Worm (Caenorhabditis elegans) whole organism, mixed stage, embryonic: ENCODE measurements around the gene E02H1.6.

Source experiments
- ces-1 ChIP-seq: fragments of 150-350 bp; optimal IDR thresholded peaks from 2 replicates; lab custom pipeline; 2014; ENCODE audit warnings: missing biosample characterization, missing genetic modification reagents, missing genetic modification characterization
- hlh-1 ChIP-seq: fragments of 150-350 bp; optimal IDR thresholded peaks from 2 replicates; lab custom pipeline; 2014; ENCODE audit warnings: missing biosample characterization, missing genetic modification reagents, missing genetic modification characterization
- lin-13 ChIP-seq: fragments of 150-350 bp; optimal IDR thresholded peaks from 2 replicates; lab custom pipeline; 2014; ENCODE audit warnings: missing biosample characterization, missing genetic modification characterization
- lsy-2 ChIP-seq: fragments of 150-350 bp; optimal IDR thresholded peaks from 2 replicates; lab custom pipeline; 2014; ENCODE audit warnings: missing biosample characterization, missing genetic modification characterization
- mep-1 ChIP-seq: fragments of 150-350 bp; optimal IDR thresholded peaks from 2 replicates; lab custom pipeline; 2017; ENCODE audit warnings: missing biosample characterization, missing genetic modification reagents, missing genetic modification characterization, inconsistent platforms
- nhr-28 ChIP-seq: fragments of 150-350 bp; optimal IDR thresholded peaks from 2 replicates; lab custom pipeline; 2014; ENCODE audit warnings: missing biosample characterization, missing genetic modification characterization
- nhr-76 ChIP-seq: sonication (generic microtip); optimal IDR thresholded peaks from 2 replicates; lab custom pipeline; 2017; ENCODE audit warnings: missing biosample characterization, missing genetic modification characterization
- snpc-4 ChIP-seq: fragments of 150-350 bp; optimal IDR thresholded peaks from 2 replicates; lab custom pipeline; 2014; ENCODE audit warnings: missing biosample characterization, missing genetic modification characterization
- sptf-1 ChIP-seq: sonication (generic microtip); optimal IDR thresholded peaks from 2 replicates; lab custom pipeline; 2017; ENCODE audit warnings: mild to moderate bottlenecking, missing genetic modification characterization, moderate library complexity, missing compliant biosample characterization
- unc-39 ChIP-seq: fragments of 150-350 bp; optimal IDR thresholded peaks from 2 replicates; lab custom pipeline; 2014; ENCODE audit warnings: missing biosample characterization, missing genetic modification characterization
- unc-62 ChIP-seq: fragments of 150-350 bp; optimal IDR thresholded peaks from 2 replicates; lab custom pipeline; 2014; ENCODE audit warnings: missing biosample characterization, missing genetic modification reagents, missing genetic modification characterization

DNA sequence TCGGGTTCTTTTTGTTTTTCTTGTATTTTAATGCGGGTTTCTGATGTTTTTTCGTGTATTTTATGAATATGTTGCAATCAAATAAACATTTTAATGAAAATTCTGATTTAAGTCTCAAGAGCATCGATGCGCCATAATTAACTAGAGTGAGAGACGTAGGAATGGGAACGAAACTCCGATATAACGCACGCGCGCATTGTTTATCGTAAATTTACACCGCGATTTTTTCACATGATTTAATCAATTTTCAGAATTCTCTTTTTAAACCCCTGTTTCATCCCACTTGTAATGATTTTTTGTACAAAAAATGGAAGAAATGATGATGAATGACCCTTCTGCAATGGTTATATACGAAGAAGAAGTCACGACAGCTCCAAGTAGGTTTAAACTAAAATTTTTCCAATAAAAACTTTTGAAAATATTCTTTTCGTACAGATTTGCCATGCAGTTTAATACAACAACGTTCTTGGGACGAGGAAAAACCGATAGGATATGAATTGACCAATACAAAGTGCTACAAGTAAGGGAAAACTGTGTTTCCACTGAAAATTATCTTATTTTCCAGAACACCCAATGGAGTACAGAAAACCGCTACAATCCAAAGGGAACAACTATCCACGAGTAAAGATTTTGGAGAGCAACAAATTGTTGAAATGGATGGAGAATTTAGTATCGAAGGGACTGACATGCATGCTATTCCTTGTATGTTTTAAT is 38.9 kb upstream of the E02H1.6 start, which contains the start of gene zfp-2:
- TF ChIP-seq nhr-28 (tag; lab: Kevin White, UChicago) (no peak), snpc-4 (tag; lab: Kevin White, UChicago) (no peak), sptf-1 (no peak), lsy-2 (tag; lab: Kevin White, UChicago) (peak; percentile 8), mep-1 (tag; lab: Kevin White, UChicago) (no peak), unc-39 (tag; lab: Kevin White, UChicago) (no peak), unc-62 (no peak), nhr-76 (tag; lab: Kevin White, UChicago) (no peak), ces-1 (GFP tag; lab: Kevin White, UChicago) (peak; percentile 82), lin-13 (tag; lab: Kevin White, UChicago) (no peak), hlh-1 (tag; lab: Kevin White, UChicago) (no peak)
